Worm (Caenorhabditis elegans) whole organism, L4 larva: Measurements from ENCODE around the gene R05G6.1.

Source experiments
- F10B5.3 ChIP-seq: sonication (generic microtip); optimal IDR thresholded peaks from 2 replicates; lab custom pipeline; 2016; ENCODE audit warnings: mild to moderate bottlenecking, missing genetic modification characterization, missing compliant biosample characterization
- F26F4.8 ChIP-seq: fragments of 200-800 bp; sonication (Bioruptor generic); conservative IDR thresholded peaks from 2 replicates; pipeline ENCODE4 v1.3.6; 2022; ENCODE audit warnings: missing genetic modification characterization, missing compliant biosample characterization
- F37D6.2 ChIP-seq: sonication (generic microtip); optimal IDR thresholded peaks from 2 replicates; lab custom pipeline; 2016; ENCODE audit warnings: mild to moderate bottlenecking, missing genetic modification characterization, missing compliant biosample characterization
- F49E8.2 ChIP-seq: sonication (generic microtip); optimal IDR thresholded peaks from 2 replicates; lab custom pipeline; 2016; ENCODE audit warnings: missing compliant biosample characterization, mild to moderate bottlenecking, missing genetic modification characterization, borderline replicate concordance
- R02D3.7 ChIP-seq: fragments of 150-350 bp; sonication (generic microtip); optimal IDR thresholded peaks from 3 replicates; lab custom pipeline; 2014; ENCODE audit warnings: missing biosample characterization, missing genetic modification characterization
- T26A8.4 ChIP-seq: fragments of 200-800 bp; sonication (Bioruptor generic); IDR thresholded peaks from 2 replicates; pipeline ENCODE4 v1.3.6; 2022; ENCODE audit warnings: missing genetic modification characterization, missing compliant biosample characterization
- Y105C5A.15 ChIP-seq: fragments of 200-800 bp; sonication (Bioruptor generic); IDR thresholded peaks from 2 replicates; pipeline ENCODE4 v1.3.6; 2022; ENCODE audit warnings: missing genetic modification characterization, missing compliant biosample characterization
- Y48G9A.11 ChIP-seq: fragments of 200-800 bp; sonication (Bioruptor generic); IDR thresholded peaks from 2 replicates; pipeline ENCODE4 v1.3.6; 2022; ENCODE audit warnings: missing genetic modification reagents, missing genetic modification characterization, missing compliant biosample characterization
- Y5F2A.4 ChIP-seq: fragments of 200-800 bp; sonication (Bioruptor generic); optimal IDR thresholded peaks from 2 replicates; lab custom pipeline; 2018; ENCODE audit warnings: mild to moderate bottlenecking, missing genetic modification characterization, missing compliant biosample characterization
- Y75B8A.6 ChIP-seq: fragments of 200-800 bp; sonication (Bioruptor generic); IDR thresholded peaks from 2 replicates; pipeline ENCODE4 v1.3.6; 2022; ENCODE audit warnings: missing genetic modification reagents, missing genetic modification characterization, missing compliant biosample characterization
- ZK546.5 ChIP-seq, 2 experiments: sonication (generic microtip); optimal IDR thresholded peaks; 2 replicates each; lab custom pipeline; 2017; ENCODE audit warnings: missing biosample characterization in 2 of 2, missing genetic modification characterization in 2 of 2
- attf-4 ChIP-seq: sonication (generic microtip); optimal IDR thresholded peaks from 3 replicates; lab custom pipeline; 2017; ENCODE audit warnings: missing biosample characterization, missing genetic modification characterization
- ceh-28 ChIP-seq: fragments of 150-350 bp; optimal IDR thresholded peaks from 2 replicates; lab custom pipeline; 2014; ENCODE audit warnings: missing biosample characterization, missing genetic modification reagents, missing genetic modification characterization
- ceh-62 ChIP-seq: sonication (generic microtip); optimal IDR thresholded peaks from 2 replicates; lab custom pipeline; 2017; ENCODE audit warnings: missing biosample characterization, missing genetic modification characterization
- ceh-82 ChIP-seq: sonication (generic microtip); optimal IDR thresholded peaks from 2 replicates; lab custom pipeline; 2017; ENCODE audit warnings: missing biosample characterization, missing genetic modification characterization
- cey-2 ChIP-seq: sonication (generic microtip); optimal IDR thresholded peaks from 3 replicates; lab custom pipeline; 2017; ENCODE audit warnings: missing genetic modification characterization, mild to moderate bottlenecking, missing compliant biosample characterization, antibody characterized with exemption, borderline replicate concordance; ENCODE audit not compliant: insufficient read depth
- ctbp-1 ChIP-seq: fragments of 200-800 bp; sonication (Bioruptor generic); IDR thresholded peaks from 2 replicates; pipeline ENCODE4 v1.3.6; 2022; ENCODE audit warnings: missing genetic modification reagents, missing genetic modification characterization, missing compliant biosample characterization
- dmd-6 ChIP-seq: fragments of 200-800 bp; sonication (Bioruptor generic); IDR thresholded peaks from 2 replicates; pipeline ENCODE4 v1.3.6; 2022; ENCODE audit warnings: missing genetic modification reagents, missing genetic modification characterization, missing compliant biosample characterization
- dmd-9 ChIP-seq: fragments of 200-800 bp; sonication (Bioruptor generic); IDR thresholded peaks from 2 replicates; pipeline ENCODE4 v1.3.6; 2022; ENCODE audit warnings: missing genetic modification reagents, missing genetic modification characterization, missing compliant biosample characterization
- dpl-1 ChIP-seq: fragments of 150-350 bp; optimal IDR thresholded peaks from 2 replicates; lab custom pipeline; 2014; ENCODE audit warnings: missing biosample characterization, missing genetic modification reagents, missing genetic modification characterization
- duxl-1 ChIP-seq: sonication (generic microtip); optimal IDR thresholded peaks from 2 replicates; lab custom pipeline; 2016; ENCODE audit warnings: mild to moderate bottlenecking, missing genetic modification characterization, moderate library complexity, missing compliant biosample characterization; ENCODE audit not compliant: poor library complexity
- fos-1 ChIP-seq: fragments of 150-350 bp; optimal IDR thresholded peaks from 2 replicates; lab custom pipeline; 2014; ENCODE audit warnings: missing biosample characterization, missing genetic modification characterization
- hif-1 ChIP-seq, 2 experiments: sonication (generic microtip); optimal IDR thresholded peaks; 2 replicates each; lab custom pipeline; 2016 to 2017; ENCODE audit warnings: missing compliant biosample characterization in 2 of 2, missing genetic modification characterization in 2 of 2, missing genetic modification reagents in 2 of 2, missing genotype in 2 of 2, mild to moderate bottlenecking in 1 of 2
- hmg-1.1 ChIP-seq: fragments of 200-800 bp; sonication (Bioruptor generic); IDR thresholded peaks from 2 replicates; pipeline ENCODE4 v1.3.6; 2022; ENCODE audit warnings: missing genetic modification reagents, missing genetic modification characterization, missing compliant biosample characterization
- jun-1 ChIP-seq: fragments of 150-350 bp; optimal IDR thresholded peaks from 2 replicates; lab custom pipeline; 2014; ENCODE audit warnings: missing biosample characterization, missing genetic modification reagents, missing genetic modification characterization
- lin-1 ChIP-seq: fragments of 200-800 bp; sonication (Bioruptor generic); IDR thresholded peaks from 2 replicates; pipeline ENCODE4 v1.3.6; 2022; ENCODE audit warnings: missing genetic modification reagents, missing genetic modification characterization, missing compliant biosample characterization
- lin-38 ChIP-seq: fragments of 200-800 bp; sonication (Bioruptor generic); IDR thresholded peaks from 2 replicates; pipeline ENCODE4 v1.3.6; 2022; ENCODE audit warnings: missing genetic modification reagents, missing genetic modification characterization, missing compliant biosample characterization
- lir-3 ChIP-seq: sonication (generic microtip); optimal IDR thresholded peaks from 2 replicates; lab custom pipeline; 2016; ENCODE audit warnings: mild to moderate bottlenecking, missing genetic modification characterization, missing compliant biosample characterization
- madf-9 ChIP-seq: fragments of 200-800 bp; sonication (Bioruptor generic); conservative IDR thresholded peaks from 2 replicates; pipeline ENCODE4 v1.3.6; 2022; ENCODE audit warnings: missing genetic modification reagents, missing genetic modification characterization, missing compliant biosample characterization
- mdl-1 ChIP-seq, 2 experiments: fragments of 150-350 bp in 1 of 2; sonication (generic microtip) in 1 of 2; optimal IDR thresholded peaks; 2 replicates each; lab custom pipeline; 2014 to 2017; ENCODE audit warnings: missing biosample characterization in 2 of 2, missing genetic modification characterization in 2 of 2
- mdt-29 ChIP-seq: fragments of 200-800 bp; sonication (Bioruptor generic); IDR thresholded peaks from 2 replicates; pipeline ENCODE4 v1.3.6; 2022; ENCODE audit warnings: missing genetic modification reagents, missing genetic modification characterization, missing compliant biosample characterization
- mes-2 ChIP-seq: sonication (generic microtip); optimal IDR thresholded peaks from 2 replicates; lab custom pipeline; 2016; ENCODE audit warnings: missing genotype, mild to moderate bottlenecking, missing genetic modification characterization, missing compliant biosample characterization; ENCODE audit not compliant: poor library complexity, severe bottlenecking
- nhr-10 ChIP-seq: fragments of 150-350 bp; optimal IDR thresholded peaks from 2 replicates; lab custom pipeline; 2014; ENCODE audit warnings: missing biosample characterization, missing genetic modification characterization
- nhr-102 ChIP-seq: sonication (generic microtip); optimal IDR thresholded peaks from 2 replicates; lab custom pipeline; 2016; ENCODE audit warnings: mild to moderate bottlenecking, missing genetic modification characterization, moderate library complexity, missing compliant biosample characterization
- nhr-237 ChIP-seq: sonication (generic microtip); optimal IDR thresholded peaks from 2 replicates; lab custom pipeline; 2017; ENCODE audit warnings: missing biosample characterization, missing genetic modification characterization
- nhr-25 ChIP-seq: sonication (generic microtip); optimal IDR thresholded peaks from 2 replicates; lab custom pipeline; 2017; ENCODE audit warnings: missing genetic modification characterization, mild to moderate bottlenecking, missing compliant biosample characterization, antibody characterized with exemption, moderate library complexity, borderline replicate concordance; ENCODE audit not compliant: insufficient read depth
- nhr-28 ChIP-seq: fragments of 150-350 bp; optimal IDR thresholded peaks from 2 replicates; lab custom pipeline; 2014; ENCODE audit warnings: missing biosample characterization, missing genetic modification characterization
- nhr-41 ChIP-seq: fragments of 200-800 bp; sonication (Bioruptor generic); IDR thresholded peaks from 2 replicates; pipeline ENCODE4 v1.3.6; 2022; ENCODE audit warnings: missing genetic modification reagents, missing genetic modification characterization, missing compliant biosample characterization
- nhr-77 ChIP-seq: fragments of 150-350 bp; optimal IDR thresholded peaks from 2 replicates; lab custom pipeline; 2014; ENCODE audit warnings: missing biosample characterization, missing genetic modification characterization
- php-3 ChIP-seq: fragments of 200-800 bp; sonication (Bioruptor generic); IDR thresholded peaks from 2 replicates; pipeline ENCODE4 v1.3.6; 2022; ENCODE audit warnings: missing genetic modification reagents, missing genetic modification characterization, missing compliant biosample characterization
- pqm-1 ChIP-seq: sonication (generic microtip); optimal IDR thresholded peaks from 2 replicates; lab custom pipeline; 2017; ENCODE audit warnings: missing biosample characterization, missing genetic modification characterization
- set-16 ChIP-seq: fragments of 200-800 bp; sonication (Bioruptor generic); IDR thresholded peaks from 2 replicates; pipeline ENCODE4 v1.3.6; 2022; ENCODE audit warnings: missing genetic modification reagents, missing genetic modification characterization, missing compliant biosample characterization
- skn-1 ChIP-seq: fragments of 150-350 bp; optimal IDR thresholded peaks from 2 replicates; lab custom pipeline; 2014; ENCODE audit warnings: missing biosample characterization, missing genetic modification characterization
- spr-1 ChIP-seq: sonication (generic microtip); optimal IDR thresholded peaks from 2 replicates; lab custom pipeline; 2016; ENCODE audit warnings: mild to moderate bottlenecking, missing genetic modification characterization, missing compliant biosample characterization
- spr-3 ChIP-seq: fragments of 200-800 bp; sonication (Bioruptor generic); optimal IDR thresholded peaks from 2 replicates; lab custom pipeline; 2018; ENCODE audit warnings: mild to moderate bottlenecking, missing genetic modification characterization, missing compliant biosample characterization
- unc-130 ChIP-seq: sonication (generic microtip); optimal IDR thresholded peaks from 2 replicates; lab custom pipeline; 2016; ENCODE audit warnings: missing genetic modification reagents, missing genetic modification characterization, missing compliant biosample characterization
- unc-62 ChIP-seq, 3 experiments: fragments of 150-350 bp in 1 of 3; sonication (generic microtip); optimal IDR thresholded peaks in 2 of 3; peaks in 1 of 3; 1 replicate in 1 of 3; 2 replicates in 2 of 3; lab custom pipeline; 2014 to 2017; ENCODE audit warnings: missing biosample characterization in 3 of 3, missing genetic modification characterization in 3 of 3, missing genetic modification reagents in 3 of 3, missing genotype in 1 of 3
- zag-1 ChIP-seq: fragments of 150-350 bp; optimal IDR thresholded peaks from 2 replicates; lab custom pipeline; 2014; ENCODE audit warnings: missing biosample characterization, missing genetic modification characterization
- zip-11 ChIP-seq: fragments of 200-800 bp; sonication (Bioruptor generic); IDR thresholded peaks from 2 replicates; pipeline ENCODE4 v1.3.6; 2022; ENCODE audit warnings: missing genetic modification characterization, missing compliant biosample characterization
- ztf-11 ChIP-seq: fragments of 150-350 bp; optimal IDR thresholded peaks from 2 replicates; lab custom pipeline; 2014; ENCODE audit warnings: missing biosample characterization, missing genetic modification characterization

Gene R05G6.1

DNA sequence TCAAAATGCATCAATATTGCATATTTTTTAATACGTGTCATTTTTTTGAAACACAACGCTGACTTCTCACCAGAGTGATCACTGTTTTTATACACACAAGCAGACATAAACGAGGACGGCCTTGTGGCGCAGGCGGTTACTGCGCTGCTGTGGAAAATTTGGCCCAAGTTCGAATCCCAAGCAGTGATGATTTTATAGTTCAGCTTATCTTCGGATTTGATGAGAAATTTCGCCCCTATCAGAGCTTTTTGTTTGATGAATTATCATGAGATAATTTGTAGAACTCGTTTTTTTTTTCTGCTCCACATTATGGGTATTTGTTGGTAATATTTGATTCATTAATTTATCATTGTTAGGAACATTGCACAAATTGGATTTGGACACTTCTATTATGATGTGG lies 41.5 kb downstream of the R05G6.1 start (continued):
- TF ChIP-seq lin-38 (peak; percentile 90), F26F4.8 (peak; percentile 97), hif-1 (tag; optimal IDR thresholded peaks at IDR 0.05; lab: Kevin White, UChicago) (peak; percentile 59 to 71), nhr-41 (GFP tag; lab: Robert Waterston, UW) (peak; percentile 93), hmg-1.1 (peak; percentile 94), spr-3 (peak; percentile 83), ctbp-1 (peak; percentile 94), ceh-82 (tag; lab: Kevin White, UChicago) (no peak), nhr-28 (peak; percentile 25), dmd-6 (GFP tag; lab: Robert Waterston, UW) (peak; percentile 73), lin-1 (GFP tag; lab: Robert Waterston, UW) (peak; percentile 92), cey-2 (tag; lab: Kevin White, UChicago) (no peak), ZK546.5 (tag; optimal IDR thresholded peaks at IDR 0.05; lab: Kevin White, UChicago) (no peak), unc-62 (GFP tag; optimal IDR thresholded peaks at IDR 0.05 in 1 of 2; lab: Kevin White, UChicago) (peak in 1 of 2 experiments; percentile 79), unc-62 (tag; optimal IDR thresholded peaks at IDR 0.05; lab: Kevin White, UChicago) (no peak), attf-4 (tag; lab: Kevin White, UChicago) (peak; percentile 68), Y105C5A.15 (GFP tag; lab: Robert Waterston, UW) (peak; percentile 98), dmd-9 (GFP tag; lab: Robert Waterston, UW) (peak; percentile 79; the same call in 1 of the 2 replicates), Y48G9A.11 (GFP tag; lab: Robert Waterston, UW) (peak; percentile 89), R02D3.7 (tag; lab: Kevin White, UChicago) (peak; percentile 34), F37D6.2 (tag; lab: Kevin White, UChicago) (peak; percentile 70), nhr-77 (tag; lab: Kevin White, UChicago) (peak; percentile 4), Y75B8A.6 (GFP tag; lab: Robert Waterston, UW) (0 out of 2 replicates have a peak, but pooled peaks have one; percentile 33), skn-1 (tag; lab: Kevin White, UChicago) (no peak), zag-1 (tag; lab: Kevin White, UChicago) (no peak), duxl-1 (tag; lab: Kevin White, UChicago) (peak; percentile 94), nhr-102 (tag; lab: Kevin White, UChicago) (peak; percentile 81), Y5F2A.4 (peak; percentile 93), zip-11 (GFP tag; lab: Robert Waterston, UW) (peak; percentile 68; the same call in 1 of the 2 replicates), ceh-62 (tag; lab: Kevin White, UChicago) (no peak), F10B5.3 (tag; lab: Kevin White, UChicago) (peak; percentile 81), jun-1 (tag; lab: Kevin White, UChicago) (peak; percentile 41), ceh-28 (no peak), madf-9 (GFP tag; lab: Robert Waterston, UW) (peak; percentile 88), nhr-237 (tag; lab: Kevin White, UChicago) (no peak), php-3 (peak; percentile 89), dpl-1 (GFP tag; lab: Kevin White, UChicago) (peak; percentile 65), set-16 (GFP tag; lab: Robert Waterston, UW) (0 out of 2 replicates have a peak, but pooled peaks have one; percentile 21), nhr-25 (tag; lab: Kevin White, UChicago) (peak; percentile 38), F49E8.2 (tag; lab: Kevin White, UChicago) (peak; percentile 87), spr-1 (tag; lab: Kevin White, UChicago) (peak; percentile 89), ztf-11 (no peak), pqm-1 (tag; lab: Kevin White, UChicago) (peak; percentile 7), nhr-10 (tag; lab: Kevin White, UChicago) (no peak), mdt-29 (GFP tag; lab: Robert Waterston, UW) (peak; percentile 81; the same call in 1 of the 2 replicates), mdl-1 (tag; optimal IDR thresholded peaks at IDR 0.05; lab: Kevin White, UChicago) (peak in 1 of 2 experiments; percentile 21), fos-1 (tag; lab: Kevin White, UChicago) (no peak), mes-2 (tag; lab: Kevin White, UChicago) (peak; percentile 93), T26A8.4 (GFP tag; lab: Robert Waterston, UW) (peak; percentile 88), lir-3 (tag; lab: Kevin White, UChicago) (peak; percentile 85), unc-130 (GFP tag; lab: Kevin White, UChicago) (peak; percentile 95)
